Worm (Caenorhabditis elegans): ENCODE results near the gene spd-3.

- TF ChIP-seq lsy-2 (tag; optimal IDR thresholded peaks at IDR 0.05) = no peak
- TF ChIP-seq unc-62 (GFP tag; optimal IDR thresholded peaks at IDR 0.05) = no peak
- no peak for TF ChIP-seq ces-1 (GFP tag; optimal IDR thresholded peaks at IDR 0.05)
- TF ChIP-seq ceh-43 (GFP tag; optimal IDR thresholded peaks at IDR 0.05) = no peak
- TF ChIP-seq nhr-237 (tag; optimal IDR thresholded peaks at IDR 0.05) = no peak
- TF ChIP-seq pha-4 (tag; optimal IDR thresholded peaks at IDR 0.05) = no peak
- no peak for TF ChIP-seq ztf-11 (tag; optimal IDR thresholded peaks at IDR 0.05)
- no peak for TF ChIP-seq mls-2 (tag; optimal IDR thresholded peaks at IDR 0.05)
- no peak for TF ChIP-seq flh-1 (GFP tag; optimal IDR thresholded peaks at IDR 0.05)
Measured at ce11 chrIV:6792380-6793309, 30.1 kb downstream of the spd-3 start.
